Worm (Caenorhabditis elegans) whole organism, dauer: ENCODE results near the gene F59F4.3.

ENCODE experiments used
- unc-62 ChIP-seq: sonication (generic microtip); optimal IDR thresholded peaks from 2 replicates; lab custom pipeline; 2017; ENCODE audit warnings: missing biosample characterization, missing genetic modification reagents, missing genetic modification characterization

F59F4.3 gene

DNA sequence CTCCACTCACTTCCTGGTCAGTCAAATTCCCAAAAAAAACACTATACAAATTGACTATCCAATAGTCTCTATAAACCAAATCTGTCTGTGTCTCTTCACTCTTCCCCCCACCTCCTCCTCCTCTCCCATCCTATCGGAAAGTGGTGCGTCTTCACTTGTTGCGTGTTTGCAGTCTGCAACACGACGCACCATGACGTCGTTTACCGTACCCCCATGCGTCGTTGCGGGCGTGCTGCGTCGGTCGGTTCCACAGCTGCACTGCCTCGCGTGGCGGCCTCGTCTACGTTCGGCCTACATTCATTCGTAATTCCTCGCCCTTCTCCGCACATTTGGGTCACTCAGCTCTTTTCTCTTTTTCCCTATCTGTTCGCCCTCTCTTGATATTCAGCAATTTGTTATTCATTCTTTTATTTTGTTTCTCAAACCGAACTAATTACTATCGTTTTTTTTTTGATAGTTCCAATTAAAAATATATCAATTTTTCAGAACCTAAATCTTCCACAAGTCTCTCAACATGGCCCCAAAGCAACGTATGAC is 6.2 kb downstream of the F59F4.3 start, which contains the start of gene serp-1.1:
TSS of gene serp-1.1 (plus strand) at position 487 of the 537 bp plus-strand sequence.
- TF ChIP-seq unc-62: no peak

DNA sequence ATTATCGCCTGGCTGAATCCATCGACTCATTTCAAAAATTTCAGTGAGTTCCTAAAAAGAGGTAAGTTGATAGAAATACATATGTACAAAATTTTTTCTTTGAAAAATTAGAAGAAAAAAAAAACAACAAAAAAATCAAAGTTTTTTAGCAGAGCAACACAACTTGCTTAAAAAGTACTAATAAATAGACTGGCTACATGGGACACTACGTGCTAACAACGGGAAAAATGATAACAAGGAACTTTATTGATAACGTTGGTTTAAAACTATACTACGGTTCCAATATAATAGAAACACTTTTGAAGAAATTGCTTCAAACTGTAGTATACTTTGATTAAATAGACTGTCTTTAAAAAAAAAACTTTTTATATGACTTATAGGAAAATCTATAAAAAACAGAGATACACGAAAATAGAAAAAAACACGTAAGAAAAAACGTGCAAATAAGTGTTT is 8.9 kb downstream of the F59F4.3 start, which contains the start of gene acox-1.6:
TSS of gene acox-1.6 (minus strand) at position 51 of the 453 bp plus-strand sequence.
- TF ChIP-seq unc-62: no peak

DNA sequence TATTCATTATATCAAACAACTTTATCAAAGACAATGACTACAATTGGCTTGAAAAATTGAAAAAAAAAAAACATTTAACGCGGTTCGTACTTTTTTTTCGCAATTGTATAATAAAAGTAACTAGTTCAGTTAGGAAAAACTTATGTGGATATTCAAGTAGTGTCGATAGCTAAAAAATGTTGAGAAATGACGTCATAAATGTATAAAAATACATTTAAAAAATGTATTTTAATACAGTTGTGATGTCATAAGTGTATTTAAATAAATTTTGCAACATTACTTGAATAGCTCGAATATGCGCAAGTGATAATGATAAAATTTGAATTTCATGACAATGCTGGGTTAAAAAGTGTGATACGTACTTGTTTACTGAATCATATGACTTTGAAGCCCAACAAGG is 15.9 kb downstream of the F59F4.3 start:
- TF ChIP-seq unc-62: no peak

DNA sequence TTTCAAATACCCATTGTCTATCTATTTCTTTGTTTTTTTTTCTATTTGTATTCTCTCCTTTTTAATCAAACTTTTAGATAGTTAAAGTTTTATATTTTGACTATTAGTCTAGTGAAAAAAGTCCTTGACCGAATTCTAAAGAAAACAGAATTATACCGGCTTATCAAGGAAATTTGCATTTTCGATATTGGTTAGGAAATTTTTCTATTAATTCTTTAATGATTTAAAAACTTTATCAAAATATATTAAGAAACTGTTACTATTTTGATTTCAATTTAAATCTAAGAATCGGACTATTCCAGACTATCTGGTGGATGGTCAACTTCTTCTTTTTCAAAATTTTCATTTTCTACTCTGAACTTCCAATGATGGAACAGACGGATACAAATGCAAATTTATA is 19.3 kb downstream of the F59F4.3 start, which contains the start of gene Y7A5A.20:
TSS of gene Y7A5A.20 (plus strand) at position 301 of the 400 bp plus-strand sequence.
- no peak for TF ChIP-seq unc-62

DNA sequence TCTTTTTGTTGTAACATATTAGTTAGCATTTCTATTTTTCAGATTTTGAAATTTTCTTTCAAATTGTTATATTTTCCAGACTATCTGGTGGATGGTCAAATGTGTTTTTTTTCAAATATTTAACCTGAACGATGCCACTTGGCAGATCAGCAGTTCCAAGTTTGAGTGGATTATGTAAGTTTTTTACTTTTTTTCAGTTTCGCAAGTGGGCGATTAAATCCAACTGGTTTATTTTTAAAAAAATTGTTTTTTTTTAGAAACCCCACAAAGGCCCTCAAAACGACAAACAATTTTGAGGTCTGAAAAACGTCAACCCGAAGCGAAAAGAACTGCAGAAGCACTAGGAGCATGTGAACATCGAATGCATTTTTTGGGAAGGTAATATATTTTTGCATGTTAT is 20.5 kb downstream of the F59F4.3 start, which contains the start of gene Y7A5A.9:
TSS of gene Y7A5A.9 (plus strand) at position 301 of the 400 bp plus-strand sequence.
- no peak for TF ChIP-seq unc-62

DNA sequence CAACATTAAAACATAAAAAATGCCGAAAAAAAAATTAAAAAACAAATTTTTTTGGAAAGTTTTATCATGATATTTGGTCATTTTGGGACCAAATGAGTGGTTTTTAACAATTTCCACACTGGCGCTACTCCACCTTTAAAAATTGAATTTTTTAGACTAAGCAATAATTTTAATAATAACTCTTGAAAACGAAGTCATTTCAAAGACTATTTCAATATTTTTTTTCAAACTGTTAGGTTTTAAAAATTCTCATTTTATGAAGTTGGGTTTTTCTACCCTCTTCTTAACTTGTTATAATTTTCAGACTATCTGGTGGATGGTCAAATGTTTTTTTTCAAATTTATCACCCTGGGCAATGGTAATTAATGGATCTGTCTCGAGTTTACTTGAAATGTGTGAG is 25.2 kb downstream of the F59F4.3 start, which contains the start of gene Y7A5A.8:
TSS of gene Y7A5A.8 (plus strand) at position 301 of the 400 bp plus-strand sequence.
- no peak for TF ChIP-seq unc-62

DNA sequence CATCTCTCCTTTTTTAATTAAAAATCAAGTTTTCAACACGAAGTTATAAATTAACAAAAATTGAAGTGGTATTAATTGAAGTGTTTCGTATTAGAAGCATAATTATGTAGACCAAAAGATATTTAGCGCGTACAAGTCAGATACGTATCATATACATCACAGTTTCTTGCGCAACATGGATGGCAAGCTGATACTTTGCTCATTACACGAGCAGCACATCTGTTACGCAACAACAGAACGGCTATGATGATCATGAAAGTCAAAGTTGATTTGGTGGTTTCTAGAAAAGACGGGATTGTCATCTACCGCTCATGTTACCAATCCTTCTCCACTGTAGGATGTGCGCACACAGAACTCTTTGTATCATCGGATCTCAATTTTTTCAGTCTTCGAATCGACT is 32.8 kb downstream of the F59F4.3 start:
- no peak for TF ChIP-seq unc-62

DNA sequence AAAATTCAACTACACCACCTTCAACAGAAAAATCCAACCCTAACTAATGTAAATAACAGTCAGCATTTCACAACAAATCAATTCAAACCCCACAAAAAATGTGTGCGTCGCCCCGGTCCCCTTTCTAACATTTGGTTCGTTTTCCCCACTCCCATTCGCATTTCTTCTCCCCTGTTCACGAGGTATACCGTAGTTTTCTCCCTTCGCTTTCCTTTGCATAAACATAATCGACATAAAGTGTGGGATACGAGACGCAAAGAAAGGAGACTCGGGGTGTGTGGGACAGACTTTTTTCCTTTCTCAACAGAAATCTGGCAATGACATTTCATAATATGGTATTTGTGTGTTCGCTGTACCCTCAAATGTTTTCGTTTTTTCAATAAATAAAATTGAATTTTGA is 36.1 kb downstream of the F59F4.3 start:
- no peak for TF ChIP-seq unc-62

DNA sequence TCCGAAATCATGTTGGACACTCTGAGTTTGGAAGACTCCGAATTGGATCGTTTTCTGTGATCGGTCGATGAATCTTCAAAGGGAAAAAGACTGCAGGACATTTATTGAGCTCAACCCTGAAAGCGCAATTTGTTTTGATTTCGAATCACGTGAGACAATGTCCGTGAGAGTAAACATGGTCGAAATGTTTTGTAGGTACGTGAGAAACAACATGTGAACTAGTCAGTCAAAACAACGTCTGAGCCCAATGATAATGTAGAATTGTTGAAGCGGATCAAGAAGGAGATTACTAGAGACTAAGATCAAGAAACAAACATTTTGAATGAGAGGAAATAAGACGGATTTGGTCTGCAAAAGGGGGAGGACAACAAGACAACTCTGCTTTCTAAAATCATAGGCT is 43.3 kb downstream of the F59F4.3 start, which contains the start of gene Y7A5A.7:
TSS of gene Y7A5A.7 (minus strand) at position 101 of the 400 bp plus-strand sequence.
- no peak for TF ChIP-seq unc-62

DNA sequence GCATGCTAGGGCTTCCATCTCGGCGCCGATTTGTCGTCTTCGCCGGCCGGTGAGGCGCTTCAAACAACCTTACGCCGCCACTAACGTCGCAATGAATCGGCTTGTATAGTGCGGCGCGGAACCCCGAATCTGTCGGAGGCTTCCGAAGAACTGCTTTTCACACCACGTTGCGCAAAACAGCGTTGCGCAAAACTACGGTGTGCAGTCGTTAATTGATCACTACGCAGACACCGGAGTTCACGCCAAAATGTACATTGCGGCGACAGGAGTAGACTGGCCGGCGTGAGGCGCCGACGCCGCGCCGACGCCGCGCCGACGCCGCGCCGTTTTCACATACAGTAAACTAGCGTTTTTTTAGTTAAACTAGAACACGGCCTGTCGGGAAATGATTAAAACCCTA is 45.6 kb downstream of the F59F4.3 start:
- TF ChIP-seq unc-62: no peak

DNA sequence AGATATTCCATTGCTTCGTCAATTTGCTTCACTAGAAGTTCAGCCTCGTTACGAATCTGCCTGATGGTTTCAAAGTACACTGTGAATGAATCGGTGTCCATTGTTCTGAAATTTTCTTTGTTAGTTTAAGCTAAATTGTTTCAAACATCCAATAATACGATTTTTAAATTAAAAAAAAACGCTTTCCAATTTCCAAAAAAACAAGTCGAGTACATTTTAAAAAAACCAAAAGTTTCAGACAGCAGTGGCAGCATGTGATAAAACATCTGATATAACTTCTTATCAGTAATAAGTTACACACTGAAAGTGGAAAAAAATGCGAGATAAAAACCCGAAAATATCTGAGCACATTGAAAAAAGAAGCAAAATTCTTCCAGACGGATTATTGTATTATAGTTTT is 47.8 kb downstream of the F59F4.3 start, which contains the start of gene Y7A5A.6:
TSS of gene Y7A5A.6 (minus strand) at position 101 of the 400 bp plus-strand sequence.
- TF ChIP-seq unc-62: no peak

DNA sequence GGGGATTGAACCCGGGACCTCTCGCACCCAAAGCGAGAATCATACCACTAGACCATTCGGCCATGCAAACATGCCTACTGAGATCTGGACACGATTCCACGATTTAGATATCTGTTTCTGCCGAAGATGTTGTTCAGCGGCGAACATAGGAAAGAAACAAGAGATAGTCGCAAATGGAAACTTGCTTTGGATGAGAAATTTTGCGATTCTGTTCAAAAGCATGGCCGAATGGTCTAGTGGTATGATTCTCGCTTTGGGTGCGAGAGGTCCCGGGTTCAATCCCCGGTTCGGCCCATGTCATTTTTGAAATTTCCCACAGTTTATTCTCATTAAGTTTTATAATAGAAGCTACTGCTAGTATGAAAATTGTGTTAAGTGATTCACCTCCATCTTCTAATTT is 50.8 kb downstream of the F59F4.3 start:
- no peak for TF ChIP-seq unc-62

DNA sequence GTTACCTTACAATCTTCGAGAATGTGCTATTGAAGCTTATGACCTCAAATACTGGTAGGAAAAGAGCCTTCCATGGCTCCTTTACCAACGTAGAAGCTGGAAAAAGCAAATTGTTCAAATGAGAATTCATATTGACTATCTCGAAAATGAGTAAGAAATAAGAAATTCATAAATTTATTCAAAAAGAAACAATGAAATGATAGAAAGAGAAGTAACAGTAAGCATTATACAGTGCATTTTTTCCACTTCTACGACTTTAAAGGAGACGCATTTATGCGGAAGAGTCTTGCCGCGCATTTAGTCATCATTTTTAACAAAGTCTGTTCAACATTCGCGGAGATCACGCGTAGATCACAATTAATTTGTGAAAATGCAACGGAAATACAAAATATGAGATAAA is 52.4 kb downstream of the F59F4.3 start, which contains the start of gene Y7A5A.10:
TSS of gene Y7A5A.10 (minus strand) at position 101 of the 400 bp plus-strand sequence.
- no peak for TF ChIP-seq unc-62
